Worm (Caenorhabditis elegans) whole organism, mixed stage, embryonic: ENCODE results near the gene C25E10.7.

Experiments
- drap-1 ChIP-seq: fragments of 200-800 bp; sonication (Bioruptor generic); optimal IDR thresholded peaks from 3 replicates; lab custom pipeline; 2018; ENCODE audit warnings: mild to moderate bottlenecking, missing genetic modification characterization, missing compliant biosample characterization
- lsy-2 ChIP-seq: fragments of 150-350 bp; optimal IDR thresholded peaks from 2 replicates; lab custom pipeline; 2014; ENCODE audit warnings: missing biosample characterization, missing genetic modification characterization
- mep-1 ChIP-seq: fragments of 150-350 bp; optimal IDR thresholded peaks from 2 replicates; lab custom pipeline; 2017; ENCODE audit warnings: missing biosample characterization, missing genetic modification reagents, missing genetic modification characterization, inconsistent platforms

DNA sequence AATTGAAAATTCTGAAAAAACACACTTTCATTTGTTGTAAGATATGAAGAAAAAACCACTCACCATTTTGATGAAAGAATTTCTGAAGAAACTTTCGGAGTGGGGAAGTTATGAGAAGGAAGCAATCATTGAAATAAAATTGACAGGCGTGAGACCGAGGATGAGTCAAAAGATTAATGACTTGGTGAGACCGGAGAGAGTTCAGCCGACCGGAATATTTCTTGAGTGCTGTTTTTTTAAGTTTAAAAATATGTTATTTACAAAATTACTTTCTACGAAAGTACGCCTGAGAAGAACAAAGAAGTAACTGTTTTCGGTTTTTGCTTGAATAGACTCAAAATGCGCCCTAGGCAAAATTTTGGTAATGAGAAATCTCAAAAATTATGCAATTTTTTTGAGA, 5.3 kb upstream of the C25E10.7 start, which contains the start of gene C25E10.10:
- TF ChIP-seq mep-1 (tag; lab: Kevin White, UChicago) (no peak), lsy-2 (tag; lab: Kevin White, UChicago) (no peak), drap-1 (GFP tag; lab: Kevin White, UChicago) (no peak)
